Fruit fly (Drosophila melanogaster): ENCODE measurements around the gene CG14227.

CG14227 gene

DNA sequence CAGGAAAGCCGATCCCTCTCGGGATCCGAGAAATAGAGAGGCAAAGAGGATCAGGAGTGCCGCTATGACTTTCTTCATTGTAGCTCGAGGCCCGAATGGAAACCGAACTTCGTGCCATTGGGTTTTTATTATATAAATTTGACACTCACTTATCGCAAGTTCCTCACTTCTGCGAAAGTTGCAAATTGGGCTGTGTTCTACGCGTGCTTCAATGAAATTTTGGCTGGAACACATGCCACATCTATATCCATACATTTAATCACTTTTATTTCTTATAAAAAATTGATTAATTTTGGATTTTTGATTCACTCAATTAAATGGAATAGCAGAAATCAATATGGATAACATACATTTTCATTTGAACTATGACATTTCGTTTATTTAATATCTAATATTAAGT, at the start of gene CG14227:
CG14227 (minus strand) TSS at position 101 of the 400 bp plus-strand sequence.
- TF ChIP-seq noc (tag; optimal IDR thresholded peaks at IDR 0.05), result no peak

DNA sequence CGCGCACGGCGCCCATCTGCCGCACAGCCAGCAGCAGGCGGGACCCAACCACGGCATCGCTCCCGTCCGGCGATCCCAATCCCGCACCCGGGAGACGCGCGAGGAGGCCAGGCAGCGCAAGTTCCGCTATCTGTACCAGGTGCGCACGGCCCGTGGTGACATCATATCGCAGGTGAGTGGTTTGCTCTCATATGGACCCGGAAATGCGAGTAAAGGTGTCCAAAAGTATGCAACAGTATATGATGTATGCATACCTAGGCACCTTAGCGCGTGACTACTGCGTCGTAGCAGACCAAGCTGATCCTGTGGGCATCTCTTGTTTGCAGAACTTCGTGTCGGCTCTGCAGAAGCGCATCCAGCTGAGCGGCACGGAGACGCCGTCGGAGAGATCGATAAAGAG, 49.1 kb upstream of the CG14227 start:
- no peak for TF ChIP-seq noc (tag; optimal IDR thresholded peaks at IDR 0.05)

DNA sequence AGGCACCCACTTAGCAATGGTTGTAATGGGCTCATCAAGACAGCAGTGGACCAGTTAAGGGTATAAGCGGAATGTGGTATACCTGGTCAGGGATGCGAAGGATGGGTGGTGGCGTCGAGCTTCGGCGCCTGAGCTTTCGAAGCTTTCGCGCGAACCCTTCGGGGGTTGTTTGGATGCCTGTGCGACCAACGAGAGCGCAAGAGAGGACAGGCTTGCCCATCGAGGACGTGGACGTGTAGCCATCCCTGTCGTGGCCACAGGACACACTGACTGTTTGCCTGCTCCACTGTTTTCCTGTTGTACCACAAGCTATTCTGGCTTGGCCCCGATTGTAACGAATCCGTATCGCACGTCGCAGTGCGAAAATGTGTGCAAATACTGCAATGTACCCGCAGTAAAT, 46.5 kb upstream of the CG14227 start, which contains the start of gene CG14234:
CG14234 (plus strand) TSS at position 301 of the 400 bp plus-strand sequence.
- TF ChIP-seq noc (tag; optimal IDR thresholded peaks at IDR 0.05), result no peak

dm6 chrX:19730844-19731243, 42.1 kb upstream of the CG14227 start, which contains the start of gene AP-1-2beta:
Gene AP-1-2beta (plus strand): TSS chrX:19731004.
- no peak for TF ChIP-seq noc (tag; optimal IDR thresholded peaks at IDR 0.05)

DNA sequence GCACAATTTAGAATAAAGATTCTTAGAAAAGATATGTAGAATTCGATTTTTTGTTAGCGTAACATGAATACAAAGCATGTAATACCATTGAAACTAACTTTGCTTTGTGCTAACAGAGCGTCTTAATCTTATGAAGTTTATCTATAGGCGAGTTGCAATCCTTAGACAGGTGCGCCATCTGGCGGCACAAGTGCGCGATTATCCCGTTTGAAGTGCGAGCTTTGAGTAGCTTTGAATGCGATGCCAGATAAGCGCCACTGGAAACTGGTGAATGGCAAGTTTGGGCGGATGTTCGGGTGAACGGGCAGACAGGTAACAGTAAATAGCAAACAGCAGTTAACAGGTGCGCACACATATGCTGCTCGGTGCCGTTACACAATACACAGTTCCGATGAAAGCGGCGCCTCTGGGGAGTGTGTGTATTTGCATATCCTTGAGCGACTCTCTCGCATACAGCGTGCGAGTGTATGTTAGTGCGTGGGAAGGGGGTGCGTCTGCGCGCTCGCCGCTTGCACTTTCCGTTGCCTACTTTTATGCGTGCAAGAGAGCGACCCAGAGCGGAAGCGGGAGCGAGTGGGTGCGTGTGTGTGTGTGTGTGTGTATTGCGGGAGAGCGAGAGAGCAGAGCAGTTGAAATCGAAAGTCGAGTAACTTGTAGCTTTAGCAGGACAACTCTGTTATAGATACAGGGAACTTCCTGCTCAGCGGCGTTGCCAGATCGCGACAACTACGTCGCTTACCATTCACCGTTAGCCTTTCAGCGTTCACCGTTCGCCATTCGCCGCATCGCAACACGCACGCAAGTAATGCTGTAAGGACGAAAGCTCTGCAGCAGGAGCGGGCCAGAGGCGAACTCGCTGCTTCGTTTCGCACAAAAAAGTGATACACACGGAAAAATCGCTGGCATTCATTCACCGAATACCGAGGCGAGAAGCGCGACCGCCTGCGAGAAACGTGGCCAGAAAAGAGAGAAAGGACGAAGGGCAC, 29.5 kb upstream of the CG14227 start, which contains the start of gene CG12531:
CG12531 (plus strand) TSS at position 936 of the 986 bp plus-strand sequence.
- TF ChIP-seq noc (tag; optimal IDR thresholded peaks at IDR 0.05), result no peak

- no peak for TF ChIP-seq noc (tag; optimal IDR thresholded peaks at IDR 0.05)
Measured at dm6 chrX:19717041-19717440, 28.3 kb upstream of the CG14227 start.

dm6 chrX:19716325-19716917, 27.7 kb upstream of the CG14227 start:
- no peak for TF ChIP-seq noc (tag; optimal IDR thresholded peaks at IDR 0.05)

DNA sequence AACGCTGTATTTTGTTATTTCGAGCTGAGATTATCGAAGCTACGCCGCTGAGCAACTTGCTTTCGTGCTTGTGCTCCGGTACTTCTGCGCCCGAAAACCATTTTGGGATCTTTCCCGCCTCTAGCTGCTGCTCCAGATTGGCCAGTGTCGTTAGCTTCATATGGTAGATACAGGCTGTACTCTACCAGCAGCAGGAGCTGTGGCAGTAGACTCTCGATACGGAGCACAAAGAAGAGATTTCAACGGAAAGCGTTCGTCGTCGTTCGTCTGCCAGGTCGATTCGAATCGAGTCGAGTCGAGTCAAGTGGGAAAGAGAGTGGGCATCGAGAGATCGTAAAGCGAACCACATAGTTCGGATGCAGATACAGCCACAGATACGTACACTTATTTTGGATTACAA, 26.1 kb upstream of the CG14227 start:
- no peak for TF ChIP-seq noc (tag; optimal IDR thresholded peaks at IDR 0.05)

- TF ChIP-seq noc (tag; optimal IDR thresholded peaks at IDR 0.05), result no peak
Measured at dm6 chrX:19712898-19713627, 24.3 kb upstream of the CG14227 start, which contains the start of gene meso18E. Gene meso18E (minus strand): TSS chrX:19713045.

dm6 chrX:19711936-19712335, 23.2 kb upstream of the CG14227 start:
- no peak for TF ChIP-seq noc (tag; optimal IDR thresholded peaks at IDR 0.05)

DNA sequence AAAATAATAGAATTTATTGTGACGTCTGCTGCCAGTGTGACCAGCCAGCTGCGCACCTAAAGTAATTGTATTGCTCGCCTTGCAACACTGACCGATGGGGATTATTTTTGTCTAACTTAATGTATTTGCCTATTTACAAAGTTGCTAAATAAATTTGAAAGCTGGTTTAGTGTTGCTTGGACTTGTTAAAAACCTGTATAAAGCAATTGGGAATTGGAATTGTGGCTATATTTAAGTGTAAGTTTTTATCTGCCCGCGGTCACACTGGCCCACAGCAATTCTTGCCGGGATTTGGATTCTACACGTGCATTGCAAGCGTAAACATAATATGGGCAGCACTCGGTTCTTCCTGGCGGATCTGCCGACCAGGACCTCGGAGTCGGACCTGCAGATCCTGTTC, 15.3 kb upstream of the CG14227 start, which contains the start of the genes CG14230 and CG14232:
CG14230 (plus strand) TSS at position 94 of the 400 bp plus-strand sequence.
CG14232 (minus strand) TSS at position 177 of the 400 bp plus-strand sequence.
- TF ChIP-seq noc (tag; optimal IDR thresholded peaks at IDR 0.05), result peak; percentile 16

- TF ChIP-seq noc (tag; optimal IDR thresholded peaks at IDR 0.05), result no peak
Measured at dm6 chrX:19701611-19702010, 12.9 kb upstream of the CG14227 start, which contains the start of gene Tcs4. Gene Tcs4 (minus strand): TSS chrX:19701755.

DNA sequence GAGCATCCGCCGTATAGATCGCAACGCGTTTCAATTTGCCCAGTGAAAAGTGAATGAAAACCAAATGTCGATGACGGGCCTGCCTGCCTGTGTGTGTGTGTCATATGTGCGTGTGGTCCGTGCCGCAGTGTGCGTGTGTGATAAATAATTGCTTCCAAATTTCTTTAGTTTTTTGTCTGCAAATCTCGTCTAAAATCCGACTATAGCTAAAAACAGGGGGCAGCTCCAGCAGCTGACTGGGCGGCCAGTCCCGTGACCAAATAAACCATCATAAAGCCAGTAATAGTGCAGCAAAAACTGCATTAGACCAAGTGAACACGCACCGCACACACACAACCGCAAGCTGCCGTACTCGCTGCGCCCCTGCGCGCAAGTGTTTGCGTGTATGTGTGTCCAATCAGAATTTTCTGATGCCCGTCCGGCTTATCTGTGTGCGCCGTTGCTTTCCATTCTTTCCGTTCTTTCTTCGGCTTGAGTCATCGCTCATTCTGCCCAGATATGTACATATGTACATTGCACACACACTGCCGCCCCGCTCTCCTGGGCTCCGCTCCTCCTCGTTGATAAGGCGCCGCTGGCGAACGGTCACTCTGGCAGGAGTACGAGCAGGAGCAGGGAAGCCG, 8.6 kb upstream of the CG14227 start:
- TF ChIP-seq noc (tag; optimal IDR thresholded peaks at IDR 0.05), result no peak

DNA sequence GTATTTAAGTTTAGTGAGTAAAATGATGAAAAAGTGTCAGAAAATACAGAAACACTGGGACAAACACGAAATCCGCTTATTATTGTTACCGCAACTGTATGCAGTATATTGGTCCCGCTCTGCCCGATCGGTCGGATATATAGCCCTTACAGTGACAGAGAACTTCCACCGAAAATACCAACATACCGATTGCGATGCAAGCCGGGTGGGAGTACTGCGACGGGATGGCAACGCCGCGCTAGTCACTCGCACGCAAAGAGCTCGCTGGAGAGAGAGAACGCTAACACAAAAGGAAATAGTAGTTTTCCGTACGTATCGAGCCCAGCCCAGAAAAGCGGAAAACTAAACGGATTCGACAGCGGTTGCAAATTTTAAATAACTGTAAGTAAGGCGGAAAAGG, 8.1 kb upstream of the CG14227 start, which contains the start of gene Cdc42:
Cdc42 (plus strand) TSS at position 247 of the 400 bp plus-strand sequence.
- TF ChIP-seq noc (tag; optimal IDR thresholded peaks at IDR 0.05), result no peak

Measured in whole organism, larva.